Fruit fly (Drosophila melanogaster) ovary, adult (tissue): ENCODE results near the gene robl37BC.

Experiments
- CG17801 ChIP-seq: fragments of 200-800 bp; optimal IDR thresholded peaks from 2 replicates; lab custom pipeline; 2019; ENCODE audit warnings: missing biosample characterization, mild to moderate bottlenecking, missing genetic modification characterization, moderate library complexity; ENCODE audit not compliant: partially characterized antibody

The robl37BC gene

dm6 chr2L:19058916-19059315, 48.2 kb downstream of the robl37BC start, which contains the start of gene Phlpp:
Gene Phlpp (plus strand): TSS chr2L:19059129.
- no peak for TF ChIP-seq CG17801 (GFP tag; lab: Kevin White, UChicago)
